Worm (Caenorhabditis elegans): ENCODE measurements around the gene ttr-41.

DNA sequence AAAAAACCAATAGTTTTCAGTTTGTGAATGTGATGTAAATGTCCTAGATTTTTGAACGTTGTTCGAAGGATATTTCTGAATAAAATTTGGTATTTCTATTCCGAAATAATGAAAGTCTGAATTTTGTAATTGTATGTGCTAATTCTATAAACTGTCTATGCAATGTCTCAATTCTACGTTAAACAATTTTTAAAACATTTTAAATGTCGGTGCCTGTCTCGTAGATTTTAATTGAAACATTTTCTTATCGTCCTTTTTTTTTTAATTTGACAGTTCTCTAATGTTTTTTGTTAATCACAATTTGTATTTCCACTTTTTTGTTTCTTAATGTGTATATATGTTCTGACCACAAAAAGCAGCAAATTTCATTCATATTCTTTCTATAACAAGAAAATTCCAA is 2.1 kb upstream of the ttr-41 start, which contains the start of gene F41C3.7:
- TF ChIP-seq ceh-13 (GFP tag; optimal IDR thresholded peaks at IDR 0.05) (no peak), B0310.2 (tag; optimal IDR thresholded peaks at IDR 0.05) (no peak), hnd-1 (tag; optimal IDR thresholded peaks at IDR 0.05) (no peak), hmg-4 (GFP tag; optimal IDR thresholded peaks at IDR 0.05) (no peak), ama-1 (optimal IDR thresholded peaks at IDR 0.05) (no peak), tra-4 (tag; optimal IDR thresholded peaks at IDR 0.05) (no peak), hmbx-1 (tag; optimal IDR thresholded peaks at IDR 0.05) (no peak), pes-1 (GFP tag; IDR thresholded peaks at IDR 0.05) (no peak), tbx-37 (GFP tag; conservative IDR thresholded peaks at IDR 0.05) (no peak), flt-1 (GFP tag; IDR thresholded peaks at IDR 0.05) (no peak), aly-1 (tag; optimal IDR thresholded peaks at IDR 0.05) (no peak), ets-7 (tag; optimal IDR thresholded peaks at IDR 0.05) (no peak), sea-1 (GFP tag; conservative IDR thresholded peaks at IDR 0.05) (no peak), ceh-36 (tag; optimal IDR thresholded peaks at IDR 0.05) (no peak)

All from whole organism, early embryonic.